Fruit fly (Drosophila melanogaster): Measurements from ENCODE around the gene CG1894.

The CG1894 gene

dm6 chr3R:28484257-28484656 is at the start of gene CG1894:
Gene CG1894, plus strand, starts transcription at chr3R:28484557.
- no peak for TF ChIP-seq pan (optimal IDR thresholded peaks at IDR 0.05)
- TF ChIP-seq CG8478 (optimal IDR thresholded peaks at IDR 0.05), result no peak
- no peak for TF ChIP-seq Dll (optimal IDR thresholded peaks at IDR 0.05)
- TF ChIP-seq usp (GFP tag; optimal IDR thresholded peaks at IDR 0.05), result no peak
- TF ChIP-seq EcR (GFP tag; optimal IDR thresholded peaks at IDR 0.05), result no peak
- no peak for TF ChIP-seq psq (optimal IDR thresholded peaks at IDR 0.05)

dm6 chr3R:28486653-28487052 is 2.3 kb downstream of the CG1894 start, which contains the start of gene Dhc98D:
Gene Dhc98D, plus strand, starts transcription at chr3R:28486953.
- TF ChIP-seq Dll (optimal IDR thresholded peaks at IDR 0.05) (no peak), pan (optimal IDR thresholded peaks at IDR 0.05) (no peak), EcR (GFP tag; optimal IDR thresholded peaks at IDR 0.05) (no peak), psq (optimal IDR thresholded peaks at IDR 0.05) (no peak), usp (GFP tag; optimal IDR thresholded peaks at IDR 0.05) (no peak), CG8478 (optimal IDR thresholded peaks at IDR 0.05) (no peak)

dm6 chr3R:28520401-28520800 is 36.0 kb downstream of the CG1894 start, which contains the start of gene CG31051:
Gene CG31051, minus strand, starts transcription at chr3R:28520515.
- TF ChIP-seq EcR (GFP tag; optimal IDR thresholded peaks at IDR 0.05), result no peak
- no peak for TF ChIP-seq pan (optimal IDR thresholded peaks at IDR 0.05)
- TF ChIP-seq psq (optimal IDR thresholded peaks at IDR 0.05), result no peak
- no peak for TF ChIP-seq CG8478 (optimal IDR thresholded peaks at IDR 0.05)
- no peak for TF ChIP-seq Dll (optimal IDR thresholded peaks at IDR 0.05)
- TF ChIP-seq usp (GFP tag; optimal IDR thresholded peaks at IDR 0.05), result no peak
